Worm (Caenorhabditis elegans): ENCODE measurements around the gene npr-24.

- TF ChIP-seq snpc-4 (tag; optimal IDR thresholded peaks at IDR 0.05) (no peak), peb-1 (tag; optimal IDR thresholded peaks at IDR 0.05) (no peak), lin-13 (GFP tag; optimal IDR thresholded peaks at IDR 0.05) (no peak), ama-1 (optimal IDR thresholded peaks at IDR 0.05) (no peak), nhr-11 (tag; optimal IDR thresholded peaks at IDR 0.05) (no peak), fos-1 (tag; optimal IDR thresholded peaks at IDR 0.05) (no peak), mbf-1 (tag; optimal IDR thresholded peaks at IDR 0.05) (no peak), ceh-82 (tag; optimal IDR thresholded peaks at IDR 0.05) (no peak), lin-11 (tag; optimal IDR thresholded peaks at IDR 0.05) (no peak), ztf-11 (tag; optimal IDR thresholded peaks at IDR 0.05) (no peak)
Observed at ce11 chrX:17461958-17462357, 24.7 kb downstream of the npr-24 start.

Data from whole organism, L2 larva.